Worm (Caenorhabditis elegans) whole organism, young adult: ENCODE measurements around the gene Y47D7A.6.

Experiments
- B0336.3 ChIP-seq: fragments of 200-800 bp; sonication (Bioruptor generic); IDR thresholded peaks from 2 replicates; pipeline ENCODE4 v1.3.6; 2022; ENCODE audit warnings: missing genetic modification characterization, missing compliant biosample characterization
- C17E4.6 ChIP-seq: fragments of 200-800 bp; sonication (Bioruptor generic); IDR thresholded peaks from 2 replicates; pipeline ENCODE4 v1.3.6; 2022; ENCODE audit warnings: missing genetic modification reagents, missing genetic modification characterization, missing compliant biosample characterization
- F10E7.11 ChIP-seq: sonication (generic microtip); optimal IDR thresholded peaks from 2 replicates; lab custom pipeline; 2017; ENCODE audit warnings: mild to moderate bottlenecking, missing genetic modification characterization, moderate library complexity, missing compliant biosample characterization
- F23B12.7 ChIP-seq: sonication (generic microtip); optimal IDR thresholded peaks from 2 replicates; lab custom pipeline; 2017; ENCODE audit warnings: missing genetic modification characterization, mild to moderate bottlenecking, missing compliant biosample characterization, antibody characterized with exemption, moderate library complexity; ENCODE audit not compliant: insufficient read depth
- F33H1.4 ChIP-seq: fragments of 200-800 bp; sonication (Bioruptor generic); IDR thresholded peaks from 2 replicates; pipeline ENCODE4 v1.3.6; 2022; ENCODE audit warnings: missing genetic modification reagents, missing genetic modification characterization, missing compliant biosample characterization
- F57A8.1 ChIP-seq: fragments of 200-800 bp; sonication (Bioruptor generic); optimal IDR thresholded peaks from 2 replicates; lab custom pipeline; 2018; ENCODE audit warnings: mild to moderate bottlenecking, missing genetic modification characterization, moderate library complexity, missing compliant biosample characterization
- K12H6.12 ChIP-seq: fragments of 200-800 bp; sonication (Bioruptor generic); optimal IDR thresholded peaks from 2 replicates; lab custom pipeline; 2018; ENCODE audit warnings: mild to moderate bottlenecking, missing genetic modification characterization, missing compliant biosample characterization
- Y53F4B.3 ChIP-seq: fragments of 200-800 bp; sonication (Bioruptor generic); IDR thresholded peaks from 2 replicates; pipeline ENCODE4 v1.3.6; 2022; ENCODE audit warnings: missing genetic modification reagents, missing genetic modification characterization, missing compliant biosample characterization
- Y79H2A.3 ChIP-seq: fragments of 200-800 bp; sonication (Bioruptor generic); conservative IDR thresholded peaks from 2 replicates; pipeline ENCODE4 v1.3.6; 2022; ENCODE audit warnings: missing genetic modification reagents, missing genetic modification characterization, missing compliant biosample characterization
- ZK185.1 ChIP-seq: sonication (generic microtip); optimal IDR thresholded peaks from 2 replicates; lab custom pipeline; 2016; ENCODE audit warnings: mild to moderate bottlenecking, missing genetic modification characterization, missing compliant biosample characterization; ENCODE audit not compliant: poor library complexity, severe bottlenecking
- athp-1 ChIP-seq: sonication (generic microtip); optimal IDR thresholded peaks from 2 replicates; lab custom pipeline; 2017; ENCODE audit warnings: mild to moderate bottlenecking, missing genetic modification characterization, missing compliant biosample characterization
- attf-3 ChIP-seq: fragments of 200-800 bp; sonication (Bioruptor generic); conservative IDR thresholded peaks from 2 replicates; pipeline ENCODE4 v1.3.6; 2022; ENCODE audit warnings: missing genetic modification reagents, missing genetic modification characterization, missing compliant biosample characterization
- ccch-3 ChIP-seq: fragments of 200-800 bp; sonication (Bioruptor generic); optimal IDR thresholded peaks from 2 replicates; lab custom pipeline; 2018; ENCODE audit warnings: mild to moderate bottlenecking, missing genetic modification characterization, missing compliant biosample characterization
- cebp-1 ChIP-seq, 2 experiments: fragments of 200-800 bp in 1 of 2; sonication (Bioruptor generic) in 1 of 2; sonication (generic microtip) in 1 of 2; IDR thresholded peaks in 1 of 2; optimal IDR thresholded peaks in 1 of 2; 2 replicates each; pipeline versions ENCODE4 v1.3.6 to Lab custom; 2017 to 2022; ENCODE audit warnings: missing compliant biosample characterization in 2 of 2, missing genetic modification characterization in 2 of 2, mild to moderate bottlenecking in 1 of 2, missing genetic modification reagents in 1 of 2, moderate library complexity in 1 of 2
- ceh-27 ChIP-seq: fragments of 200-800 bp; sonication (Bioruptor generic); optimal IDR thresholded peaks from 2 replicates; lab custom pipeline; 2018; ENCODE audit warnings: mild to moderate bottlenecking, missing genetic modification characterization, moderate library complexity, missing compliant biosample characterization
- ceh-40 ChIP-seq: fragments of 200-800 bp; sonication (Bioruptor generic); IDR thresholded peaks from 2 replicates; pipeline ENCODE4 v1.3.6; 2022; ENCODE audit warnings: missing genetic modification characterization, missing compliant biosample characterization
- ceh-58 ChIP-seq: fragments of 200-800 bp; sonication (Bioruptor generic); IDR thresholded peaks from 2 replicates; pipeline ENCODE4 v1.3.6; 2022; ENCODE audit warnings: missing genetic modification characterization, missing compliant biosample characterization
- ceh-91 ChIP-seq: fragments of 200-800 bp; sonication (Bioruptor generic); IDR thresholded peaks from 2 replicates; pipeline ENCODE4 v1.3.6; 2022; ENCODE audit warnings: missing genetic modification reagents, missing genetic modification characterization, missing compliant biosample characterization
- chd-7 ChIP-seq: sonication (generic microtip); optimal IDR thresholded peaks from 2 replicates; lab custom pipeline; 2016; ENCODE audit warnings: mild to moderate bottlenecking, missing genetic modification characterization, moderate library complexity, missing compliant biosample characterization
- dpl-1 ChIP-seq: fragments of 150-350 bp; optimal IDR thresholded peaks from 2 replicates; lab custom pipeline; 2014; ENCODE audit warnings: missing biosample characterization, missing genetic modification reagents, missing genetic modification characterization
- egl-44 ChIP-seq: fragments of 200-800 bp; sonication (Bioruptor generic); IDR thresholded peaks from 2 replicates; pipeline ENCODE4 v1.3.6; 2022; ENCODE audit warnings: missing genetic modification reagents, missing genetic modification characterization, missing compliant biosample characterization
- ekl-4 ChIP-seq: fragments of 200-800 bp; sonication (Bioruptor generic); IDR thresholded peaks from 2 replicates; pipeline ENCODE4 v1.3.6; 2022; ENCODE audit warnings: missing genetic modification reagents, missing genetic modification characterization, missing compliant biosample characterization
- ets-4 ChIP-seq: fragments of 200-800 bp; sonication (Bioruptor generic); optimal IDR thresholded peaks from 2 replicates; lab custom pipeline; 2018; ENCODE audit warnings: mild to moderate bottlenecking, missing genetic modification characterization, missing compliant biosample characterization
- him-1 ChIP-seq: sonication (generic microtip); optimal IDR thresholded peaks from 2 replicates; lab custom pipeline; 2016; ENCODE audit warnings: missing genotype, missing genetic modification reagents, missing genetic modification characterization, missing compliant biosample characterization
- hlh-12 ChIP-seq: sonication (generic microtip); optimal IDR thresholded peaks from 2 replicates; lab custom pipeline; 2016; ENCODE audit warnings: missing genetic modification characterization, missing compliant biosample characterization
- hlh-26 ChIP-seq: fragments of 200-800 bp; sonication (Bioruptor generic); conservative IDR thresholded peaks from 2 replicates; pipeline ENCODE4 v1.3.6; 2022; ENCODE audit warnings: missing genetic modification reagents, missing genetic modification characterization, missing compliant biosample characterization
- hrde-1 ChIP-seq: sonication (generic microtip); optimal IDR thresholded peaks from 2 replicates; lab custom pipeline; 2016; ENCODE audit warnings: missing genetic modification characterization, mild to moderate bottlenecking, missing compliant biosample characterization, moderate library complexity, missing genotype, missing genetic modification reagents, borderline replicate concordance
- hsf-1 ChIP-seq: fragments of 200-800 bp; sonication (Bioruptor generic); IDR thresholded peaks from 2 replicates; pipeline ENCODE4 v1.3.6; 2022; ENCODE audit warnings: missing genetic modification reagents, missing genetic modification characterization, missing compliant biosample characterization
- lin-35 ChIP-seq, 3 experiments: fragments of 150-350 bp in 2 of 3; sonication (generic microtip) in 1 of 3; optimal IDR thresholded peaks; 2 replicates each; lab custom pipeline; 2014 to 2018; ENCODE audit warnings: missing biosample characterization in 3 of 3, missing genetic modification characterization in 3 of 3, missing genetic modification reagents in 3 of 3
- lin-40 ChIP-seq: sonication (generic microtip); optimal IDR thresholded peaks from 2 replicates; lab custom pipeline; 2016; ENCODE audit warnings: missing genetic modification characterization, mild to moderate bottlenecking, missing compliant biosample characterization, missing genotype, missing genetic modification reagents
- madf-6 ChIP-seq: fragments of 200-800 bp; sonication (Bioruptor generic); IDR thresholded peaks from 2 replicates; pipeline ENCODE4 v1.3.6; 2022; ENCODE audit warnings: missing genetic modification reagents, missing genetic modification characterization, missing compliant biosample characterization
- mes-4 ChIP-seq: sonication (generic microtip); optimal IDR thresholded peaks from 2 replicates; lab custom pipeline; 2016; ENCODE audit warnings: missing genotype, missing genetic modification characterization, missing compliant biosample characterization
- mxl-1 ChIP-seq: sonication (generic microtip); optimal IDR thresholded peaks from 2 replicates; lab custom pipeline; 2016; ENCODE audit warnings: missing genetic modification characterization, missing compliant biosample characterization
- nfya-1 ChIP-seq: sonication (generic microtip); optimal IDR thresholded peaks from 2 replicates; lab custom pipeline; 2017; ENCODE audit warnings: antibody characterized with exemption, missing compliant biosample characterization, missing genetic modification characterization, borderline replicate concordance; ENCODE audit not compliant: insufficient read depth
- nhr-179 ChIP-seq: sonication (generic microtip); optimal IDR thresholded peaks from 2 replicates; lab custom pipeline; 2016; ENCODE audit warnings: mild to moderate bottlenecking, missing genetic modification characterization, missing compliant biosample characterization
- nhr-80 ChIP-seq: sonication (generic microtip); optimal IDR thresholded peaks from 2 replicates; lab custom pipeline; 2016; ENCODE audit warnings: missing genetic modification characterization, missing compliant biosample characterization
- repo-1 ChIP-seq: sonication (generic microtip); optimal IDR thresholded peaks from 2 replicates; lab custom pipeline; 2017; ENCODE audit warnings: mild to moderate bottlenecking, missing genetic modification characterization, missing compliant biosample characterization
- rpc-1 ChIP-seq, 2 experiments: fragments of 150-350 bp in 1 of 2; sonication (generic microtip) in 1 of 2; optimal IDR thresholded peaks; 2 replicates each; lab custom pipeline; 2014 to 2018; ENCODE audit warnings: missing biosample characterization in 1 of 2, missing genetic modification characterization in 1 of 2, missing genetic modification reagents in 1 of 2, missing genotype in 1 of 2
- snpc-1.1 ChIP-seq: sonication (generic microtip); optimal IDR thresholded peaks from 2 replicates; lab custom pipeline; 2017; ENCODE audit warnings: missing genetic modification characterization, mild to moderate bottlenecking, missing compliant biosample characterization, antibody characterized with exemption, moderate library complexity, missing genotype, missing genetic modification reagents; ENCODE audit not compliant: insufficient read depth
- snpc-1.3 ChIP-seq: sonication (generic microtip); optimal IDR thresholded peaks from 2 replicates; lab custom pipeline; 2017; ENCODE audit warnings: missing genetic modification characterization, mild to moderate bottlenecking, missing compliant biosample characterization, antibody characterized with exemption, moderate library complexity, missing genotype, missing genetic modification reagents; ENCODE audit not compliant: insufficient read depth
- snpc-3.4 ChIP-seq: sonication (generic microtip); optimal IDR thresholded peaks from 2 replicates; lab custom pipeline; 2017; ENCODE audit warnings: missing genetic modification characterization, mild to moderate bottlenecking, missing compliant biosample characterization, antibody characterized with exemption, moderate library complexity, missing genotype, missing genetic modification reagents
- tlf-1 ChIP-seq: fragments of 200-800 bp; sonication (Bioruptor generic); optimal IDR thresholded peaks from 2 replicates; lab custom pipeline; 2018; ENCODE audit warnings: mild to moderate bottlenecking, missing genetic modification characterization, missing compliant biosample characterization
- xnd-1 ChIP-seq: sonication (generic microtip); optimal IDR thresholded peaks from 2 replicates; lab custom pipeline; 2016; ENCODE audit warnings: missing genotype, missing genetic modification reagents, missing genetic modification characterization, missing compliant biosample characterization
- zim-3 ChIP-seq: sonication (generic microtip); optimal IDR thresholded peaks from 2 replicates; lab custom pipeline; 2017; ENCODE audit warnings: mild to moderate bottlenecking, missing genetic modification characterization, moderate library complexity, missing compliant biosample characterization
- ztf-18 ChIP-seq: sonication (generic microtip); optimal IDR thresholded peaks from 2 replicates; lab custom pipeline; 2016; ENCODE audit warnings: missing genotype, mild to moderate bottlenecking, missing genetic modification characterization, missing compliant biosample characterization
- ztf-3 ChIP-seq: fragments of 200-800 bp; sonication (Bioruptor generic); optimal IDR thresholded peaks from 2 replicates; lab custom pipeline; 2018; ENCODE audit warnings: mild to moderate bottlenecking, missing genetic modification characterization, missing compliant biosample characterization

Gene Y47D7A.6

ce11 chrV:4375807-4376564 lies 42.0 kb downstream of the Y47D7A.6 start, which contains the start of gene F32D1.7 (continued):
- TF ChIP-seq cebp-1 (GFP tag; IDR thresholded peaks at IDR 0.05; lab: Robert Waterston, UW) (no peak), cebp-1 (tag; optimal IDR thresholded peaks at IDR 0.05; lab: Kevin White, UChicago) (no peak), ccch-3 (GFP tag; lab: Kevin White, UChicago) (no peak), ztf-18 (tag; lab: Kevin White, UChicago) (no peak), hlh-12 (no peak), madf-6 (GFP tag; lab: Robert Waterston, UW) (peak; percentile 99), snpc-1.3 (peak; percentile 36), ceh-40 (GFP tag; lab: Robert Waterston, UW) (no peak), zim-3 (tag; lab: Kevin White, UChicago) (no peak), B0336.3 (GFP tag; lab: Robert Waterston, UW) (no peak), ZK185.1 (no peak), athp-1 (no peak), lin-40 (tag; lab: Kevin White, UChicago) (no peak), snpc-3.4 (tag; lab: Kevin White, UChicago) (peak; percentile 70), mes-4 (no peak), ztf-3 (GFP tag; lab: Kevin White, UChicago) (no peak), nhr-80 (no peak), F57A8.1 (GFP tag; lab: Kevin White, UChicago) (no peak), Y79H2A.3 (GFP tag; lab: Robert Waterston, UW) (no peak), K12H6.12 (tag; lab: Kevin White, UChicago) (no peak), ekl-4 (GFP tag; lab: Robert Waterston, UW) (no peak), egl-44 (GFP tag; lab: Robert Waterston, UW) (no peak), hlh-26 (GFP tag; lab: Robert Waterston, UW) (no peak), ets-4 (GFP tag; lab: Kevin White, UChicago) (no peak), nfya-1 (tag; lab: Kevin White, UChicago) (no peak), dpl-1 (GFP tag; lab: Kevin White, UChicago) (peak; percentile 90), ceh-58 (GFP tag; lab: Robert Waterston, UW) (no peak), repo-1 (tag; lab: Kevin White, UChicago) (no peak), mxl-1 (no peak), C17E4.6 (GFP tag; lab: Robert Waterston, UW) (no peak), ceh-27 (no peak), F33H1.4 (GFP tag; lab: Robert Waterston, UW) (peak; percentile 78), hsf-1 (GFP tag; lab: Robert Waterston, UW) (peak; percentile 59; the same call in 1 of the 2 replicates), xnd-1 (tag; lab: Kevin White, UChicago) (peak; percentile 93), lin-35 (GFP tag; optimal IDR thresholded peaks at IDR 0.05; lab: Kevin White, UChicago) (peak in 1 of 3 experiments; percentile 12), Y53F4B.3 (GFP tag; lab: Robert Waterston, UW) (no peak), hrde-1 (tag; lab: Kevin White, UChicago) (no peak), chd-7 (tag; lab: Kevin White, UChicago) (no peak), snpc-1.1 (tag; lab: Kevin White, UChicago) (peak; percentile 61), attf-3 (GFP tag; lab: Robert Waterston, UW) (no peak), rpc-1 (optimal IDR thresholded peaks at IDR 0.05; lab: Kevin White, UChicago) (no peak), rpc-1 (tag; optimal IDR thresholded peaks at IDR 0.05; lab: Kevin White, UChicago) (no peak), tlf-1 (no peak), nhr-179 (tag; lab: Kevin White, UChicago) (no peak), ceh-91 (peak; percentile 91), him-1 (tag; lab: Kevin White, UChicago) (peak; percentile 34), F10E7.11 (tag; lab: Kevin White, UChicago) (no peak), F23B12.7 (tag; lab: Kevin White, UChicago) (no peak)
